Worm (Caenorhabditis elegans) whole organism, late embryonic: ENCODE data around the gene C18H9.6.
A peak's percentile ranks its signal among the peaks of the same experiment; 100 is the strongest.

ENCODE experiments used
- C08G9.2 ChIP-seq: sonication (generic microtip); optimal IDR thresholded peaks from 2 replicates; lab custom pipeline; 2016; ENCODE audit warnings: mild to moderate bottlenecking, missing genetic modification characterization, moderate library complexity, missing compliant biosample characterization
- C38D4.7 ChIP-seq: fragments of 200-800 bp; sonication (Bioruptor generic); optimal IDR thresholded peaks from 2 replicates; lab custom pipeline; 2018; ENCODE audit warnings: mild to moderate bottlenecking, missing genetic modification characterization, moderate library complexity, missing compliant biosample characterization
- F13H6.1 ChIP-seq: sonication (generic microtip); optimal IDR thresholded peaks from 2 replicates; lab custom pipeline; 2016; ENCODE audit warnings: missing genetic modification characterization, missing compliant biosample characterization
- Y22D7AL.16 ChIP-seq: sonication (generic microtip); optimal IDR thresholded peaks from 2 replicates; lab custom pipeline; 2016; ENCODE audit warnings: missing genetic modification characterization, missing compliant biosample characterization
- ahr-1 ChIP-seq: sonication (generic microtip); optimal IDR thresholded peaks from 2 replicates; lab custom pipeline; 2016; ENCODE audit warnings: missing genetic modification characterization, missing compliant biosample characterization
- ama-1 ChIP-seq: fragments of 150-350 bp; optimal IDR thresholded peaks from 2 replicates; lab custom pipeline; 2014
- ceh-14 ChIP-seq: sonication (generic microtip); optimal IDR thresholded peaks from 2 replicates; lab custom pipeline; 2016; ENCODE audit warnings: missing genotype, missing genetic modification characterization, missing compliant biosample characterization
- ceh-24 ChIP-seq: sonication (generic microtip); optimal IDR thresholded peaks from 2 replicates; lab custom pipeline; 2016; ENCODE audit warnings: mild to moderate bottlenecking, missing genetic modification characterization, missing compliant biosample characterization
- ceh-30 ChIP-seq: fragments of 150-350 bp; optimal IDR thresholded peaks from 2 replicates; lab custom pipeline; 2014; ENCODE audit warnings: missing biosample characterization, missing genetic modification characterization
- ceh-31 ChIP-seq: sonication (generic microtip); optimal IDR thresholded peaks from 2 replicates; lab custom pipeline; 2016; ENCODE audit warnings: missing genetic modification characterization, missing compliant biosample characterization
- ceh-45 ChIP-seq: fragments of 200-800 bp; sonication (Bioruptor generic); IDR thresholded peaks from 2 replicates; pipeline ENCODE4 v1.3.6; 2022; ENCODE audit warnings: missing genetic modification reagents, missing genetic modification characterization, missing compliant biosample characterization
- che-1 ChIP-seq: sonication (generic microtip); optimal IDR thresholded peaks from 2 replicates; lab custom pipeline; 2016; ENCODE audit warnings: mild to moderate bottlenecking, missing genetic modification characterization, missing compliant biosample characterization
- dmd-4 ChIP-seq: sonication (generic microtip); optimal IDR thresholded peaks from 2 replicates; lab custom pipeline; 2016; ENCODE audit warnings: borderline replicate concordance, missing genetic modification characterization, missing compliant biosample characterization
- dve-1 ChIP-seq: sonication (generic microtip); optimal IDR thresholded peaks from 2 replicates; lab custom pipeline; 2017; ENCODE audit warnings: antibody characterized with exemption, mild to moderate bottlenecking, missing genetic modification characterization, missing compliant biosample characterization
- elt-2 ChIP-seq: sonication (generic microtip); optimal IDR thresholded peaks from 2 replicates; lab custom pipeline; 2016; ENCODE audit warnings: missing genetic modification reagents, missing genetic modification characterization, missing compliant biosample characterization
- eyg-1 ChIP-seq: sonication (generic microtip); optimal IDR thresholded peaks from 2 replicates; lab custom pipeline; 2016; ENCODE audit warnings: missing genotype, missing genetic modification characterization, missing compliant biosample characterization
- fax-1 ChIP-seq: sonication (generic microtip); optimal IDR thresholded peaks from 2 replicates; lab custom pipeline; 2016; ENCODE audit warnings: missing genotype, missing genetic modification characterization, missing compliant biosample characterization
- fkh-10 ChIP-seq: fragments of 150-350 bp; optimal IDR thresholded peaks from 2 replicates; lab custom pipeline; 2014; ENCODE audit warnings: missing biosample characterization, missing genetic modification reagents, missing genetic modification characterization
- fkh-6 ChIP-seq: sonication (generic microtip); optimal IDR thresholded peaks from 2 replicates; lab custom pipeline; 2016; ENCODE audit warnings: missing genetic modification characterization, missing compliant biosample characterization
- gmeb-2 ChIP-seq: sonication (generic microtip); optimal IDR thresholded peaks from 2 replicates; lab custom pipeline; 2016; ENCODE audit warnings: missing genetic modification characterization, inconsistent platforms, missing compliant biosample characterization
- hlh-15 ChIP-seq: sonication (generic microtip); optimal IDR thresholded peaks from 2 replicates; lab custom pipeline; 2016; ENCODE audit warnings: missing genetic modification characterization, missing compliant biosample characterization
- hlh-30 ChIP-seq: sonication (generic microtip); optimal IDR thresholded peaks from 2 replicates; lab custom pipeline; 2017; ENCODE audit warnings: antibody characterized with exemption, missing genetic modification characterization, missing compliant biosample characterization; ENCODE audit not compliant: insufficient read depth
- hlh-6 ChIP-seq: sonication (generic microtip); optimal IDR thresholded peaks from 2 replicates; lab custom pipeline; 2016; ENCODE audit warnings: missing genotype, missing genetic modification characterization, missing compliant biosample characterization
- hlh-8 ChIP-seq: sonication (generic microtip); optimal IDR thresholded peaks from 2 replicates; lab custom pipeline; 2016; ENCODE audit warnings: missing genotype, missing genetic modification characterization, missing compliant biosample characterization
- lim-6 ChIP-seq: sonication (generic microtip); optimal IDR thresholded peaks from 2 replicates; lab custom pipeline; 2016; ENCODE audit warnings: missing genetic modification characterization, missing compliant biosample characterization
- lin-11 ChIP-seq: fragments of 200-800 bp; sonication (Bioruptor generic); optimal IDR thresholded peaks from 2 replicates; lab custom pipeline; 2018; ENCODE audit warnings: mild to moderate bottlenecking, missing genetic modification characterization, missing compliant biosample characterization
- madf-2 ChIP-seq: sonication (generic microtip); optimal IDR thresholded peaks from 2 replicates; lab custom pipeline; 2017; ENCODE audit warnings: missing genetic modification characterization, missing compliant biosample characterization
- mec-3 ChIP-seq: sonication (generic microtip); optimal IDR thresholded peaks from 2 replicates; lab custom pipeline; 2016; ENCODE audit warnings: borderline replicate concordance, missing genetic modification characterization, missing compliant biosample characterization
- nfya-1 ChIP-seq: sonication (generic microtip); optimal IDR thresholded peaks from 2 replicates; lab custom pipeline; 2017; ENCODE audit warnings: missing genetic modification characterization, mild to moderate bottlenecking, missing compliant biosample characterization, antibody characterized with exemption, moderate library complexity
- nhr-11 ChIP-seq: fragments of 150-350 bp; optimal IDR thresholded peaks from 2 replicates; lab custom pipeline; 2014; ENCODE audit warnings: missing biosample characterization, missing genetic modification characterization
- nhr-232 ChIP-seq: sonication (generic microtip); optimal IDR thresholded peaks from 2 replicates; lab custom pipeline; 2016; ENCODE audit warnings: missing genetic modification characterization, missing compliant biosample characterization
- pat-9 ChIP-seq: fragments of 200-800 bp; sonication (Bioruptor generic); optimal IDR thresholded peaks from 2 replicates; lab custom pipeline; 2018; ENCODE audit warnings: mild to moderate bottlenecking, missing genetic modification characterization, moderate library complexity, missing compliant biosample characterization
- pax-1 ChIP-seq: fragments of 150-350 bp; optimal IDR thresholded peaks from 2 replicates; lab custom pipeline; 2014; ENCODE audit warnings: missing biosample characterization, missing genetic modification characterization
- pha-4 ChIP-seq: fragments of 150-350 bp; optimal IDR thresholded peaks from 2 replicates; lab custom pipeline; 2018; ENCODE audit warnings: missing biosample characterization, missing genetic modification reagents, missing genetic modification characterization
- pqm-1 ChIP-seq: sonication (generic microtip); optimal IDR thresholded peaks from 2 replicates; lab custom pipeline; 2016; ENCODE audit warnings: missing genetic modification characterization, missing compliant biosample characterization
- pros-1 ChIP-seq: fragments of 150-350 bp; optimal IDR thresholded peaks from 2 replicates; lab custom pipeline; 2014; ENCODE audit warnings: missing biosample characterization, missing genetic modification reagents, missing genetic modification characterization
- ref-2 ChIP-seq: sonication (generic microtip); optimal IDR thresholded peaks from 2 replicates; lab custom pipeline; 2016; ENCODE audit warnings: missing genetic modification characterization, missing compliant biosample characterization
- rnt-1 ChIP-seq: sonication (generic microtip); optimal IDR thresholded peaks from 2 replicates; lab custom pipeline; 2016; ENCODE audit warnings: missing genetic modification characterization, missing compliant biosample characterization
- sdc-2 ChIP-seq: sonication (generic microtip); optimal IDR thresholded peaks from 2 replicates; lab custom pipeline; 2016; ENCODE audit warnings: missing genotype, missing genetic modification characterization, missing compliant biosample characterization
- sox-2 ChIP-seq: fragments of 200-800 bp; sonication (Bioruptor generic); IDR thresholded peaks from 2 replicates; pipeline ENCODE4 v1.3.6; 2022; ENCODE audit warnings: missing genetic modification reagents, missing genetic modification characterization, missing compliant biosample characterization
- syd-9 ChIP-seq: sonication (generic microtip); optimal IDR thresholded peaks from 2 replicates; lab custom pipeline; 2016; ENCODE audit warnings: mild to moderate bottlenecking, missing genetic modification characterization, moderate library complexity, missing compliant biosample characterization
- tbx-2 ChIP-seq: sonication (generic microtip); optimal IDR thresholded peaks from 2 replicates; lab custom pipeline; 2016; ENCODE audit warnings: missing genetic modification characterization, missing compliant biosample characterization
- tbx-7 ChIP-seq: sonication (generic microtip); optimal IDR thresholded peaks from 2 replicates; lab custom pipeline; 2016; ENCODE audit warnings: missing genotype, missing genetic modification characterization, missing compliant biosample characterization
- ttx-3 ChIP-seq: sonication (generic microtip); optimal IDR thresholded peaks from 2 replicates; lab custom pipeline; 2016; ENCODE audit warnings: missing genetic modification reagents, missing genetic modification characterization, missing compliant biosample characterization
- unc-3 ChIP-seq, 2 experiments: fragments of 200-800 bp in 1 of 2; sonication (Bioruptor generic) in 1 of 2; sonication (generic microtip) in 1 of 2; conservative IDR thresholded peaks in 1 of 2; optimal IDR thresholded peaks in 1 of 2; 2 replicates each; pipeline versions ENCODE4 v1.3.6 to Lab custom; 2016 to 2022; ENCODE audit warnings: missing compliant biosample characterization in 2 of 2, missing genetic modification characterization in 2 of 2, missing genetic modification reagents in 1 of 2
- unc-55 ChIP-seq: sonication (generic microtip); optimal IDR thresholded peaks from 2 replicates; lab custom pipeline; 2017; ENCODE audit warnings: missing biosample characterization, missing genetic modification reagents, missing genetic modification characterization
- unc-86 ChIP-seq: sonication (generic microtip); optimal IDR thresholded peaks from 2 replicates; lab custom pipeline; 2016; ENCODE audit warnings: missing genetic modification characterization, missing compliant biosample characterization
- zip-5 ChIP-seq: sonication (generic microtip); optimal IDR thresholded peaks from 2 replicates; lab custom pipeline; 2016; ENCODE audit warnings: missing genetic modification characterization, missing compliant biosample characterization
- ztf-16 ChIP-seq: sonication (generic microtip); optimal IDR thresholded peaks from 2 replicates; lab custom pipeline; 2017; ENCODE audit warnings: missing genetic modification characterization, missing compliant biosample characterization

The C18H9.6 gene

DNA sequence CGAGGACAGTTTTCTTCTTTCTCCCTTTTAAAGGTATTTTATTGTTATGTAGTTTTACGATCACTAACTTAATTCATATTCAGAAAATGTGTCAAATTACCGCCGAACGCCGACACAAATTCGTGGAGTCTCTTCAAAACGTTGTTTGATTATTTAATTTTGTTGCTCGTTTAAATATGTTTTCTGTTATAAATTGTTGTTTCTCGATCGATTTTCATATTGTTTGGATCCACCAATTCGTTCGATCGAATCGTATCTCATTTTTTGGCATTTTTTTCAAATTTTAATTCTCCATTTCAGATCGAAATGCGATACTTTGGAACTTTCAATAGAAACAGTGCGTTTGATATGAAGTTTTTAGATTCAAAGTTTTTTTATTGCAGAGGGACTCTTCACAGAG, 41.2 kb upstream of the C18H9.6 start, which contains the start of gene F41G3.6:
Gene F41G3.6, plus strand, starts transcription at position 301 of the 400 bp plus-strand sequence.
- TF ChIP-seq ceh-45, result no peak
- TF ChIP-seq zip-5 (tag; lab: Kevin White, UChicago), result no peak
- TF ChIP-seq sox-2 (GFP tag; lab: Robert Waterston, UW), result no peak
- TF ChIP-seq ttx-3 (tag; lab: Kevin White, UChicago), result no peak
- TF ChIP-seq nhr-11 (tag; lab: Kevin White, UChicago), result no peak
- TF ChIP-seq lim-6, result no peak
- no peak for TF ChIP-seq pha-4 (tag; lab: Kevin White, UChicago)
- TF ChIP-seq gmeb-2 (tag; lab: Kevin White, UChicago), result no peak
- no peak for TF ChIP-seq F13H6.1 (tag; lab: Kevin White, UChicago)
- TF ChIP-seq tbx-2 (tag; lab: Kevin White, UChicago), result no peak
- TF ChIP-seq unc-86 (tag; lab: Kevin White, UChicago), result no peak
- no peak for TF ChIP-seq elt-2 (tag; lab: Kevin White, UChicago)
- no peak for TF ChIP-seq pqm-1 (tag; lab: Kevin White, UChicago)
- TF ChIP-seq hlh-6 (tag; lab: Kevin White, UChicago), result no peak
- no peak for TF ChIP-seq mec-3 (tag; lab: Kevin White, UChicago)
- TF ChIP-seq ceh-30 (tag; lab: Kevin White, UChicago), result no peak
- TF ChIP-seq madf-2 (tag; lab: Kevin White, UChicago), result no peak
- no peak for TF ChIP-seq pros-1 (tag; lab: Kevin White, UChicago)
- TF ChIP-seq, all 69 proteins: peak for 0

DNA sequence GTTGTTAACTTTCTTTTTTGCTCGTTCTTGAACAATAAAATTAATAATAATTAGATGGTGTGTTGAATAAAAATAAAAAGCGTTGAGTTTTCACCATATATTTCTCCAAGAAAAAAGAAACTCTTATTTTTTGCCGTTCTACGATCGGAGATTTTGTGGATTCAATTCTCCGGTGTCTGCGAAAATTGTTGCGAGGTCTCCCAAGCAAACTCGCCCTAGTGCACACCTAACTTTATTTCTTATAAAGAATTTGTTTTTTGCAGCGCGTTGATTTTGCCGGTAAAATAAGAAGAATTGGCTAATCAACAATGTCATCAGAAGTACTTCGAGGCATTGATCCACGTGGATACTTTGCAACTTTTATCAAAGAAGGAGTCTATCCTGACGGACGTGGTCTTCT, 40.0 kb upstream of the C18H9.6 start, which contains the start of gene exos-8:
Gene exos-8, plus strand, starts transcription at position 264 of the 400 bp plus-strand sequence.
- TF ChIP-seq hlh-15 (tag; lab: Kevin White, UChicago), result peak; percentile 38
- TF ChIP-seq pat-9 (tag; lab: Kevin White, UChicago), result no peak
- TF ChIP-seq C38D4.7, result no peak
- peak; percentile 58 for TF ChIP-seq ahr-1 (tag; lab: Kevin White, UChicago)
- peak; percentile 95 for TF ChIP-seq ref-2 (tag; lab: Kevin White, UChicago)
- no peak for TF ChIP-seq eyg-1 (tag; lab: Kevin White, UChicago)
- peak; percentile 91 for TF ChIP-seq fax-1 (tag; lab: Kevin White, UChicago)
- peak; percentile 49 for TF ChIP-seq unc-86 (tag; lab: Kevin White, UChicago)
- TF ChIP-seq F13H6.1 (tag; lab: Kevin White, UChicago), result peak; percentile 77
- TF ChIP-seq fkh-10 (GFP tag; lab: Kevin White, UChicago), result no peak
- TF ChIP-seq sox-2 (GFP tag; lab: Robert Waterston, UW), result no peak
- TF ChIP-seq C08G9.2 (tag; lab: Kevin White, UChicago), result peak; percentile 93
- peak; percentile 49 for TF ChIP-seq syd-9 (tag; lab: Kevin White, UChicago)
- peak; percentile 83 for TF ChIP-seq tbx-7
- no peak for TF ChIP-seq ceh-45
- no peak for TF ChIP-seq dve-1 (tag; lab: Kevin White, UChicago)
- TF ChIP-seq unc-3 (GFP tag; conservative IDR thresholded peaks at IDR 0.05; lab: Robert Waterston, UW), result no peak
- peak; percentile 64 for TF ChIP-seq unc-3 (tag; optimal IDR thresholded peaks at IDR 0.05; lab: Kevin White, UChicago)
- no peak for TF ChIP-seq che-1 (tag; lab: Kevin White, UChicago)
- no peak for TF ChIP-seq ceh-24 (tag; lab: Kevin White, UChicago)
- TF ChIP-seq ceh-14 (tag; lab: Kevin White, UChicago), result peak; percentile 91
- peak; percentile 59 for TF ChIP-seq fkh-6 (tag; lab: Kevin White, UChicago)
- TF ChIP-seq mec-3 (tag; lab: Kevin White, UChicago), result no peak
- TF ChIP-seq madf-2 (tag; lab: Kevin White, UChicago), result peak; percentile 9
- TF ChIP-seq zip-5 (tag; lab: Kevin White, UChicago), result peak; percentile 91
- TF ChIP-seq lin-11 (tag; lab: Kevin White, UChicago), result no peak
- TF ChIP-seq ceh-30 (tag; lab: Kevin White, UChicago), result no peak
- TF ChIP-seq Y22D7AL.16 (tag; lab: Kevin White, UChicago), result no peak
- TF ChIP-seq nhr-232 (tag; lab: Kevin White, UChicago), result no peak
- TF ChIP-seq ztf-16 (tag; lab: Kevin White, UChicago), result peak; percentile 30
- TF ChIP-seq unc-55 (GFP tag; lab: Kevin White, UChicago), result no peak
- peak; percentile 97 for TF ChIP-seq ceh-31 (tag; lab: Kevin White, UChicago)
- peak; percentile 96 for TF ChIP-seq tbx-2 (tag; lab: Kevin White, UChicago)
- TF ChIP-seq hlh-8 (tag; lab: Kevin White, UChicago), result peak; percentile 76
- TF ChIP-seq rnt-1 (tag; lab: Kevin White, UChicago), result peak; percentile 91
- no peak for TF ChIP-seq ama-1 (lab: Kevin White, UChicago)
- no peak for TF ChIP-seq pax-1 (tag; lab: Kevin White, UChicago)
- TF ChIP-seq sdc-2 (tag; lab: Kevin White, UChicago), result no peak
- TF ChIP-seq nfya-1 (tag; lab: Kevin White, UChicago), result peak; percentile 1
- TF ChIP-seq nhr-11 (tag; lab: Kevin White, UChicago), result no peak
- TF ChIP-seq hlh-30, result no peak
- TF ChIP-seq dmd-4 (tag; lab: Kevin White, UChicago), result peak; percentile 72
